Fruit fly (Drosophila melanogaster) whole organism, prepupa: ENCODE measurements around the gene CG13064.

Source experiments
- Blimp-1 ChIP-seq: fragments of 200-800 bp; sonication (Bioruptor generic); optimal IDR thresholded peaks from 3 replicates; lab custom pipeline; 2017; ENCODE audit warnings: missing biosample characterization, missing genetic modification characterization, mild to moderate bottlenecking, moderate library complexity, missing genetic modification reagents
- CG10631 ChIP-seq: fragments of 200-800 bp; sonication (Bioruptor generic); optimal IDR thresholded peaks from 2 replicates; lab custom pipeline; 2016; ENCODE audit warnings: missing biosample characterization, missing genetic modification characterization
- CG10669 ChIP-seq: fragments of 200-800 bp; sonication (Bioruptor generic); optimal IDR thresholded peaks from 3 replicates; lab custom pipeline; 2018; ENCODE audit warnings: missing biosample characterization, mild to moderate bottlenecking, missing genetic modification characterization, moderate library complexity
- CG11294 ChIP-seq: fragments of 200-800 bp; sonication (Bioruptor generic); IDR thresholded peaks from 2 replicates; pipeline ENCODE4 v1.3.6; 2022; ENCODE audit warnings: missing biosample characterization, missing genetic modification characterization
- CG11762 ChIP-seq: fragments of 200-800 bp; sonication (Bioruptor generic); optimal IDR thresholded peaks from 3 replicates; lab custom pipeline; 2016; ENCODE audit warnings: missing biosample characterization, missing genetic modification characterization; ENCODE audit not compliant: insufficient read depth
- CG11902 ChIP-seq: fragments of 200-800 bp; sonication (Bioruptor generic); optimal IDR thresholded peaks from 3 replicates; lab custom pipeline; 2016; ENCODE audit warnings: missing biosample characterization, missing genetic modification characterization
- CG15336 ChIP-seq: fragments of 200-800 bp; sonication (Bioruptor generic); IDR thresholded peaks from 2 replicates; pipeline ENCODE4 v1.3.6; 2022; ENCODE audit warnings: missing biosample characterization, missing genetic modification characterization
- CG1621 ChIP-seq: fragments of 200-800 bp; sonication (Bioruptor generic); optimal IDR thresholded peaks from 3 replicates; lab custom pipeline; 2018; ENCODE audit warnings: missing biosample characterization, mild to moderate bottlenecking, missing genetic modification characterization
- CG16779 ChIP-seq: fragments of 200-800 bp; sonication (Bioruptor generic); optimal IDR thresholded peaks from 3 replicates; lab custom pipeline; 2017; ENCODE audit warnings: missing biosample characterization, mild to moderate bottlenecking, missing genetic modification characterization
- CG3032 ChIP-seq: fragments of 200-800 bp; optimal IDR thresholded peaks from 2 replicates; lab custom pipeline; 2019; ENCODE audit warnings: missing biosample characterization, mild to moderate bottlenecking, missing genetic modification characterization, moderate library complexity
- CG32006 ChIP-seq: fragments of 200-800 bp; sonication (Bioruptor generic); optimal IDR thresholded peaks from 3 replicates; lab custom pipeline; 2017; ENCODE audit warnings: missing biosample characterization, mild to moderate bottlenecking, missing genetic modification characterization
- CG34406 ChIP-seq: fragments of 200-800 bp; sonication (Bioruptor generic); optimal IDR thresholded peaks from 3 replicates; lab custom pipeline; 2016; ENCODE audit warnings: missing biosample characterization, missing genetic modification characterization
- CG3919 ChIP-seq: fragments of 200-800 bp; sonication (Bioruptor generic); optimal IDR thresholded peaks from 3 replicates; lab custom pipeline; 2016; ENCODE audit warnings: missing biosample characterization, missing genetic modification characterization
- CG4318 ChIP-seq: fragments of 200-800 bp; sonication (Bioruptor generic); optimal IDR thresholded peaks from 3 replicates; lab custom pipeline; 2017; ENCODE audit warnings: missing biosample characterization, mild to moderate bottlenecking, missing genetic modification characterization
- CG6163 ChIP-seq: fragments of 200-800 bp; sonication (Bioruptor generic); IDR thresholded peaks from 3 replicates; pipeline ENCODE4 v1.3.6; 2022; ENCODE audit warnings: missing biosample characterization, missing genetic modification characterization
- CG6276 ChIP-seq: fragments of 200-800 bp; sonication (Bioruptor generic); optimal IDR thresholded peaks from 2 replicates; lab custom pipeline; 2017; ENCODE audit warnings: missing biosample characterization, mild to moderate bottlenecking, missing genetic modification characterization
- CG6808 ChIP-seq: fragments of 200-800 bp; sonication (Bioruptor generic); optimal IDR thresholded peaks from 3 replicates; lab custom pipeline; 2017; ENCODE audit warnings: missing biosample characterization, missing genetic modification characterization, mild to moderate bottlenecking, moderate library complexity, missing genetic modification reagents
- CG6854 ChIP-seq: fragments of 200-800 bp; sonication (Bioruptor generic); optimal IDR thresholded peaks from 2 replicates; lab custom pipeline; 2017; ENCODE audit warnings: missing biosample characterization, mild to moderate bottlenecking, missing genetic modification characterization
- CG7368 ChIP-seq: fragments of 200-800 bp; sonication (Bioruptor generic); optimal IDR thresholded peaks from 3 replicates; lab custom pipeline; 2016; ENCODE audit warnings: missing biosample characterization, missing genetic modification characterization
- CG8119 ChIP-seq: fragments of 200-800 bp; sonication (Bioruptor generic); IDR thresholded peaks from 3 replicates; pipeline ENCODE4 v1.3.6; 2022; ENCODE audit warnings: missing biosample characterization, missing genetic modification characterization
- CG8319 ChIP-seq: fragments of 200-800 bp; sonication (Bioruptor generic); optimal IDR thresholded peaks from 3 replicates; lab custom pipeline; 2016; ENCODE audit warnings: missing biosample characterization, missing genetic modification characterization
- CG9139 ChIP-seq: fragments of 200-800 bp; sonication (Bioruptor generic); optimal IDR thresholded peaks from 3 replicates; lab custom pipeline; 2017; ENCODE audit warnings: missing biosample characterization, mild to moderate bottlenecking, missing genetic modification characterization
- Eip75B ChIP-seq: fragments of 200-800 bp; sonication (Bioruptor generic); optimal IDR thresholded peaks from 3 replicates; lab custom pipeline; 2016; ENCODE audit warnings: missing biosample characterization, missing genetic modification characterization
- Eip78C ChIP-seq: fragments of 200-800 bp; sonication (Bioruptor generic); peaks from one replicate; lab custom pipeline; 2016; ENCODE audit warnings: missing biosample characterization, missing genetic modification characterization
- Ets96B ChIP-seq: fragments of 200-800 bp; optimal IDR thresholded peaks from 2 replicates; lab custom pipeline; 2019; ENCODE audit warnings: missing biosample characterization, mild to moderate bottlenecking, missing genetic modification characterization, moderate library complexity
- Hr39 ChIP-seq: fragments of 200-800 bp; sonication (Bioruptor generic); optimal IDR thresholded peaks from 2 replicates; lab custom pipeline; 2016; ENCODE audit warnings: missing biosample characterization, missing genetic modification characterization
- Lpt ChIP-seq: fragments of 200-800 bp; sonication (Bioruptor generic); optimal IDR thresholded peaks from 3 replicates; lab custom pipeline; 2016; ENCODE audit warnings: missing biosample characterization, missing genetic modification characterization
- OdsH ChIP-seq: fragments of 200-800 bp; sonication (Bioruptor generic); optimal IDR thresholded peaks from 3 replicates; lab custom pipeline; 2016; ENCODE audit warnings: missing biosample characterization, missing genetic modification characterization
- Sox102F ChIP-seq: fragments of 200-800 bp; sonication (Bioruptor generic); optimal IDR thresholded peaks from 2 replicates; lab custom pipeline; 2016; ENCODE audit warnings: missing biosample characterization, mild to moderate bottlenecking, missing genetic modification characterization
- Sox15 ChIP-seq: fragments of 200-800 bp; sonication (Bioruptor generic); optimal IDR thresholded peaks from 3 replicates; lab custom pipeline; 2016; ENCODE audit warnings: missing biosample characterization, missing genetic modification characterization
- achi ChIP-seq: fragments of 200-800 bp; sonication (Bioruptor generic); optimal IDR thresholded peaks from 3 replicates; lab custom pipeline; 2016; ENCODE audit warnings: missing biosample characterization, missing genetic modification characterization
- acj6 ChIP-seq: fragments of 200-800 bp; sonication (Bioruptor generic); optimal IDR thresholded peaks from 3 replicates; lab custom pipeline; 2016; ENCODE audit warnings: missing biosample characterization, missing genetic modification characterization
- dac ChIP-seq: fragments of 200-800 bp; sonication (Bioruptor generic); optimal IDR thresholded peaks from 2 replicates; lab custom pipeline; 2017; ENCODE audit warnings: missing biosample characterization, mild to moderate bottlenecking, missing genetic modification characterization
- dsx ChIP-seq: fragments of 200-800 bp; optimal IDR thresholded peaks from 3 replicates; lab custom pipeline; 2019; ENCODE audit warnings: missing biosample characterization, mild to moderate bottlenecking, missing genetic modification characterization, moderate library complexity; ENCODE audit not compliant: poor library complexity, severe bottlenecking
- esn ChIP-seq: fragments of 200-800 bp; sonication (Bioruptor generic); optimal IDR thresholded peaks from 2 replicates; lab custom pipeline; 2016; ENCODE audit warnings: missing biosample characterization, mild to moderate bottlenecking, missing genetic modification characterization, moderate library complexity
- fd59A ChIP-seq: fragments of 200-800 bp; sonication (Bioruptor generic); optimal IDR thresholded peaks from 2 replicates; lab custom pipeline; 2017; ENCODE audit warnings: missing biosample characterization, mild to moderate bottlenecking, missing genetic modification characterization, missing genetic modification reagents
- fd85E ChIP-seq: fragments of 200-800 bp; sonication (Bioruptor generic); optimal IDR thresholded peaks from 3 replicates; lab custom pipeline; 2016; ENCODE audit warnings: missing biosample characterization, missing genetic modification characterization
- fkh ChIP-seq: fragments of 200-800 bp; sonication (Bioruptor generic); optimal IDR thresholded peaks from 3 replicates; lab custom pipeline; 2017; ENCODE audit warnings: missing biosample characterization, mild to moderate bottlenecking, missing genetic modification characterization, moderate library complexity
- lz ChIP-seq: fragments of 200-800 bp; sonication (Bioruptor generic); optimal IDR thresholded peaks from 3 replicates; lab custom pipeline; 2016; ENCODE audit warnings: missing biosample characterization, missing genetic modification characterization
- net ChIP-seq: fragments of 200-800 bp; sonication (Bioruptor generic); optimal IDR thresholded peaks from 3 replicates; lab custom pipeline; 2016; ENCODE audit warnings: missing biosample characterization, missing genetic modification characterization
- pdm3 ChIP-seq: fragments of 200-800 bp; sonication (Bioruptor generic); optimal IDR thresholded peaks from 3 replicates; lab custom pipeline; 2016; ENCODE audit warnings: missing biosample characterization, missing genetic modification characterization
- salr ChIP-seq, 2 experiments: fragments of 200-800 bp; sonication (Bioruptor generic); optimal IDR thresholded peaks; 3 replicates each; lab custom pipeline; 2016 to 2018; ENCODE audit warnings: missing biosample characterization in 2 of 2, missing genetic modification characterization in 2 of 2, mild to moderate bottlenecking in 1 of 2
- spab ChIP-seq: fragments of 200-800 bp; sonication (Bioruptor generic); optimal IDR thresholded peaks from 2 replicates; lab custom pipeline; 2017; ENCODE audit warnings: missing biosample characterization, mild to moderate bottlenecking, missing genetic modification characterization, missing genetic modification reagents
- ss ChIP-seq, 2 experiments: fragments of 200-800 bp; sonication (Bioruptor generic); optimal IDR thresholded peaks; 2 replicates in 1 of 2; 3 replicates in 1 of 2; lab custom pipeline; 2017 to 2018; ENCODE audit warnings: mild to moderate bottlenecking in 2 of 2, missing biosample characterization in 2 of 2, missing genetic modification characterization in 2 of 2, moderate library complexity in 1 of 2
- topi ChIP-seq: fragments of 200-800 bp; sonication (Bioruptor generic); optimal IDR thresholded peaks from 3 replicates; lab custom pipeline; 2016; ENCODE audit warnings: missing biosample characterization, missing genetic modification characterization
- vri ChIP-seq: fragments of 200-800 bp; sonication (Bioruptor generic); optimal IDR thresholded peaks from 3 replicates; lab custom pipeline; 2016; ENCODE audit warnings: missing biosample characterization, mild to moderate bottlenecking, missing genetic modification characterization

CG13064 gene

dm6 chr3L:16285346-16285911 lies 5.2 kb downstream of the CG13064 start, which contains the start of gene CG13047:
Gene CG13047 (minus strand): TSS chr3L:16285396.
- TF ChIP-seq CG10631 (GFP tag; lab: Kevin White, UChicago): peak; percentile 10
- TF ChIP-seq Ets96B (tag; lab: Kevin White, UChicago): peak; percentile 37
- TF ChIP-seq salr (GFP tag; optimal IDR thresholded peaks at IDR 0.05; lab: Kevin White, UChicago): no peak
- peak; percentile 13 for TF ChIP-seq acj6 (GFP tag; lab: Kevin White, UChicago)
- TF ChIP-seq OdsH (GFP tag; lab: Kevin White, UChicago): no peak
- TF ChIP-seq CG10669 (GFP tag; lab: Kevin White, UChicago): peak; percentile 26
- peak; percentile 2 for TF ChIP-seq CG32006 (GFP tag; lab: Kevin White, UChicago)
- TF ChIP-seq CG3032 (tag; lab: Kevin White, UChicago): peak; percentile 56
- peak; percentile 13 for TF ChIP-seq CG6808 (GFP tag; lab: Kevin White, UChicago)
- no peak for TF ChIP-seq spab (GFP tag; lab: Kevin White, UChicago)
- 0 out of 2 replicates have a peak, but pooled peaks have one; percentile 26 for TF ChIP-seq CG15336
- TF ChIP-seq Eip78C (GFP tag; lab: Kevin White, UChicago): peak; percentile 49
- TF ChIP-seq, all 60 proteins: peak for 9

- TF ChIP-seq OdsH (GFP tag; lab: Kevin White, UChicago) (peak; percentile 46), CG11902 (GFP tag; lab: Kevin White, UChicago) (peak; percentile 17), salr (GFP tag; optimal IDR thresholded peaks at IDR 0.05; lab: Kevin White, UChicago) (peak in 1 of 2 experiments; percentile 56), spab (GFP tag; lab: Kevin White, UChicago) (peak; percentile 78), CG10669 (GFP tag; lab: Kevin White, UChicago) (peak; percentile 85), CG8319 (GFP tag; lab: Kevin White, UChicago) (peak; percentile 38), CG11762 (peak; percentile 8), fd59A (GFP tag; lab: Kevin White, UChicago) (peak; percentile 79), lz (peak; percentile 24), CG6276 (GFP tag; lab: Kevin White, UChicago) (no peak), esn (GFP tag; lab: Kevin White, UChicago) (peak; percentile 37), CG11294 (no peak), dsx (GFP tag; lab: Kevin White, UChicago) (peak; percentile 77), CG6854 (GFP tag; lab: Kevin White, UChicago) (no peak), net (GFP tag; lab: Kevin White, UChicago) (peak; percentile 50), CG1621 (tag; lab: Kevin White, UChicago) (peak; percentile 78), achi (GFP tag; lab: Kevin White, UChicago) (peak; percentile 53), acj6 (GFP tag; lab: Kevin White, UChicago) (peak; percentile 64), CG15336 (no peak), ss (GFP tag; optimal IDR thresholded peaks at IDR 0.05; lab: Kevin White, UChicago) (peak; percentile 54 to 88), Eip78C (GFP tag; lab: Kevin White, UChicago) (peak; percentile 93), CG6808 (GFP tag; lab: Kevin White, UChicago) (peak; percentile 77), CG8119 (GFP tag; lab: Robert Waterston, UW) (no peak), Sox15 (peak; percentile 39), CG16779 (peak; percentile 30), CG9139 (GFP tag; lab: Kevin White, UChicago) (peak; percentile 47), Eip75B (peak; percentile 71), CG10631 (GFP tag; lab: Kevin White, UChicago) (peak; percentile 54), Sox102F (GFP tag; lab: Kevin White, UChicago) (peak; percentile 12), fd85E (GFP tag; lab: Kevin White, UChicago) (no peak), CG4318 (no peak), CG34406 (GFP tag; lab: Kevin White, UChicago) (peak; percentile 58), topi (GFP tag; lab: Kevin White, UChicago) (peak; percentile 35), CG6163 (GFP tag; lab: Robert Waterston, UW) (peak; percentile 44; the same call in 1 of the 3 replicates), Lpt (GFP tag; lab: Kevin White, UChicago) (no peak), Blimp-1 (GFP tag; lab: Kevin White, UChicago) (no peak), pdm3 (GFP tag; lab: Kevin White, UChicago) (peak; percentile 64), CG32006 (GFP tag; lab: Kevin White, UChicago) (peak; percentile 9), vri (GFP tag; lab: Kevin White, UChicago) (peak; percentile 13), CG3919 (GFP tag; lab: Kevin White, UChicago) (peak; percentile 55), Hr39 (GFP tag; lab: Kevin White, UChicago) (peak; percentile 29), dac (GFP tag; lab: Kevin White, UChicago) (no peak), CG7368 (GFP tag; lab: Kevin White, UChicago) (peak; percentile 43), fkh (GFP tag; lab: Kevin White, UChicago) (no peak)
Measured at dm6 chr3L:16286258-16286657, 6.1 kb downstream of the CG13064 start.
